Fruit fly (Drosophila melanogaster) whole organism, embryonic: ENCODE data around the gene Lon.
A peak's percentile ranks its signal among the peaks of the same experiment; 100 is the strongest.

Source experiments
- Abd-B ChIP-seq: fragments of 200-800 bp; sonication (Bioruptor generic); optimal IDR thresholded peaks from 2 replicates; lab custom pipeline; 2018; ENCODE audit warnings: missing biosample characterization, mild to moderate bottlenecking, missing genetic modification characterization, moderate library complexity
- Aef1 ChIP-seq: fragments of 200-800 bp; sonication (Bioruptor generic); IDR thresholded peaks from 3 replicates; pipeline ENCODE4 v1.3.6; 2022; ENCODE audit warnings: missing biosample characterization, missing genetic modification characterization
- CG10147 ChIP-seq: fragments of 200-800 bp; sonication (Bioruptor generic); optimal IDR thresholded peaks from 2 replicates; lab custom pipeline; 2019; ENCODE audit warnings: missing biosample characterization, mild to moderate bottlenecking, missing genetic modification characterization, moderate library complexity
- CG10462 ChIP-seq: fragments of 200-800 bp; sonication (Bioruptor generic); optimal IDR thresholded peaks from 2 replicates; lab custom pipeline; 2016; ENCODE audit warnings: missing biosample characterization, missing genetic modification characterization
- CG10654 ChIP-seq: fragments of 200-800 bp; sonication (Bioruptor generic); optimal IDR thresholded peaks from 2 replicates; lab custom pipeline; 2016; ENCODE audit warnings: missing biosample characterization, missing genetic modification characterization
- CG10959 ChIP-seq: fragments of 200-800 bp; sonication (Bioruptor generic); IDR thresholded peaks from 2 replicates; pipeline ENCODE4 v1.3.6; 2022; ENCODE audit warnings: missing biosample characterization, missing genetic modification characterization
- CG11398 ChIP-seq: fragments of 200-800 bp; sonication (Bioruptor generic); optimal IDR thresholded peaks from 2 replicates; lab custom pipeline; 2016; ENCODE audit warnings: missing biosample characterization, missing genetic modification characterization
- CG13775 ChIP-seq: fragments of 200-800 bp; sonication (Bioruptor generic); optimal IDR thresholded peaks from 3 replicates; lab custom pipeline; 2017; ENCODE audit warnings: missing biosample characterization, mild to moderate bottlenecking, missing genetic modification characterization
- CG14965 ChIP-seq: fragments of 200-800 bp; sonication (Bioruptor generic); optimal IDR thresholded peaks from 2 replicates; lab custom pipeline; 2016; ENCODE audit warnings: missing biosample characterization, missing genetic modification characterization, borderline replicate concordance
- CG18599 ChIP-seq: fragments of 200-800 bp; sonication (Bioruptor generic); optimal IDR thresholded peaks from 3 replicates; lab custom pipeline; 2017; ENCODE audit warnings: missing biosample characterization, missing genetic modification characterization, mild to moderate bottlenecking, moderate library complexity, missing genetic modification reagents
- CG2199 ChIP-seq: fragments of 200-800 bp; sonication (Bioruptor generic); IDR thresholded peaks from 3 replicates; pipeline ENCODE4 v1.3.6; 2022; ENCODE audit warnings: missing biosample characterization, missing genetic modification characterization
- CG2678 ChIP-seq: fragments of 200-800 bp; sonication (Bioruptor generic); optimal IDR thresholded peaks from 3 replicates; lab custom pipeline; 2019; ENCODE audit warnings: missing biosample characterization, mild to moderate bottlenecking, missing genetic modification characterization, moderate library complexity
- CG2889 ChIP-seq: fragments of 200-800 bp; sonication (Bioruptor generic); IDR thresholded peaks from 3 replicates; pipeline ENCODE4 v1.3.6; 2022; ENCODE audit warnings: missing biosample characterization, missing genetic modification characterization
- CG30431 ChIP-seq: fragments of 200-800 bp; sonication (Bioruptor generic); optimal IDR thresholded peaks from 2 replicates; lab custom pipeline; 2017; ENCODE audit warnings: missing biosample characterization, missing genetic modification characterization
- CG3281 ChIP-seq: fragments of 200-800 bp; sonication (Bioruptor generic); optimal IDR thresholded peaks from 3 replicates; lab custom pipeline; 2017; ENCODE audit warnings: missing biosample characterization, mild to moderate bottlenecking, missing genetic modification characterization
- CG34224 ChIP-seq: fragments of 200-800 bp; sonication (Bioruptor generic); IDR thresholded peaks from 3 replicates; pipeline ENCODE4 v1.3.6; 2022; ENCODE audit warnings: missing biosample characterization, missing genetic modification characterization; ENCODE audit not compliant: partially characterized antibody
- CG42726 ChIP-seq: fragments of 200-800 bp; sonication (Bioruptor generic); IDR thresholded peaks from 2 replicates; pipeline ENCODE4 v1.3.6; 2022; ENCODE audit warnings: missing biosample characterization, missing genetic modification characterization; ENCODE audit not compliant: partially characterized antibody
- CG4854 ChIP-seq: fragments of 200-800 bp; sonication (Bioruptor generic); optimal IDR thresholded peaks from 2 replicates; lab custom pipeline; 2016; ENCODE audit warnings: missing biosample characterization, missing genetic modification characterization, inconsistent platforms
- CG7271 ChIP-seq: fragments of 200-800 bp; sonication (Bioruptor generic); optimal IDR thresholded peaks from 2 replicates; lab custom pipeline; 2018; ENCODE audit warnings: missing biosample characterization, mild to moderate bottlenecking, missing genetic modification characterization, moderate library complexity
- CG8944 ChIP-seq: fragments of 200-800 bp; sonication (Bioruptor generic); optimal IDR thresholded peaks from 3 replicates; lab custom pipeline; 2016; ENCODE audit warnings: missing biosample characterization, missing genetic modification characterization
- CG9609 ChIP-seq: fragments of 200-800 bp; sonication (Bioruptor generic); optimal IDR thresholded peaks from 3 replicates; lab custom pipeline; 2016; ENCODE audit warnings: missing biosample characterization, missing genetic modification characterization
- Drgx ChIP-seq: fragments of 200-800 bp; sonication (Bioruptor generic); IDR thresholded peaks from 2 replicates; pipeline ENCODE4 v1.3.6; 2022; ENCODE audit warnings: missing biosample characterization, missing genetic modification characterization
- Fer3 ChIP-seq: fragments of 200-800 bp; sonication (Bioruptor generic); optimal IDR thresholded peaks from 2 replicates; lab custom pipeline; 2018; ENCODE audit warnings: missing biosample characterization, mild to moderate bottlenecking, missing genetic modification characterization, moderate library complexity
- Gsc ChIP-seq: fragments of 200-800 bp; sonication (Bioruptor generic); IDR thresholded peaks from 2 replicates; pipeline ENCODE4 v1.3.6; 2022; ENCODE audit warnings: missing biosample characterization, missing genetic modification characterization
- HmgD ChIP-seq: fragments of 200-800 bp; sonication (Bioruptor generic); optimal IDR thresholded peaks from 3 replicates; lab custom pipeline; 2016; ENCODE audit warnings: missing biosample characterization, missing genetic modification characterization
- Hr51 ChIP-seq, 2 experiments: fragments of 200-800 bp; sonication (Bioruptor generic); optimal IDR thresholded peaks; 2 replicates in 1 of 2; 3 replicates in 1 of 2; lab custom pipeline; 2016 to 2018; ENCODE audit warnings: missing biosample characterization in 2 of 2, missing genetic modification characterization in 2 of 2, mild to moderate bottlenecking in 1 of 2, moderate library complexity in 1 of 2
- MBD-R2 ChIP-seq: fragments of 200-800 bp; sonication (Bioruptor generic); IDR thresholded peaks from 2 replicates; pipeline ENCODE4 v1.3.6; 2022; ENCODE audit warnings: missing biosample characterization, missing genetic modification characterization
- Mrtf ChIP-seq: fragments of 200-800 bp; sonication (Bioruptor generic); IDR thresholded peaks from 3 replicates; pipeline ENCODE4 v1.3.6; 2022; ENCODE audit warnings: missing biosample characterization, missing genetic modification characterization
- Sry-δ ChIP-seq: fragments of 200-800 bp; sonication (Bioruptor generic); optimal IDR thresholded peaks from 2 replicates; lab custom pipeline; 2016; ENCODE audit warnings: missing biosample characterization, missing genetic modification characterization
- ase ChIP-seq: fragments of 200-800 bp; sonication (Bioruptor generic); IDR thresholded peaks from 3 replicates; pipeline ENCODE4 v1.3.6; 2022; ENCODE audit warnings: missing biosample characterization, missing genetic modification characterization
- bsh ChIP-seq, 2 experiments: fragments of 200-800 bp; sonication (Bioruptor generic); optimal IDR thresholded peaks; 2 replicates each; lab custom pipeline; 2017 to 2018; ENCODE audit warnings: mild to moderate bottlenecking in 2 of 2, missing biosample characterization in 2 of 2, missing genetic modification characterization in 2 of 2, moderate library complexity in 1 of 2
- chif ChIP-seq, 2 experiments: fragments of 200-800 bp; sonication (Bioruptor generic); optimal IDR thresholded peaks; 3 replicates each; lab custom pipeline; 2016; ENCODE audit warnings: missing biosample characterization in 2 of 2, missing genetic modification characterization in 2 of 2
- chn ChIP-seq: fragments of 200-800 bp; sonication (Bioruptor generic); optimal IDR thresholded peaks from 2 replicates; lab custom pipeline; 2016; ENCODE audit warnings: missing biosample characterization, missing genetic modification characterization
- dan ChIP-seq: fragments of 200-800 bp; sonication (Bioruptor generic); IDR thresholded peaks from 2 replicates; pipeline ENCODE4 v1.3.6; 2022; ENCODE audit warnings: missing biosample characterization, missing genetic modification characterization
- gcm ChIP-seq: fragments of 200-800 bp; sonication (Bioruptor generic); optimal IDR thresholded peaks from 2 replicates; lab custom pipeline; 2019; ENCODE audit warnings: missing biosample characterization, mild to moderate bottlenecking, missing genetic modification characterization, moderate library complexity
- grn ChIP-seq: fragments of 200-800 bp; sonication (Bioruptor generic); optimal IDR thresholded peaks from 3 replicates; lab custom pipeline; 2017; ENCODE audit warnings: missing biosample characterization, missing genetic modification characterization
- insv ChIP-seq, 2 experiments: fragments of 200-800 bp; sonication (Bioruptor generic); optimal IDR thresholded peaks; 3 replicates each; lab custom pipeline; 2016 to 2018; ENCODE audit warnings: missing biosample characterization in 2 of 2, missing genetic modification characterization in 2 of 2
- kni ChIP-seq: fragments of 200-800 bp; sonication (Bioruptor generic); optimal IDR thresholded peaks from 3 replicates; lab custom pipeline; 2017; ENCODE audit warnings: mild to moderate bottlenecking, missing biosample characterization, missing genetic modification reagents, missing genetic modification characterization
- lov ChIP-seq, 2 experiments: fragments of 200-800 bp in 1 of 2; fragments of >200 bp in 1 of 2; sonication (Bioruptor generic) in 1 of 2; IDR thresholded peaks in 1 of 2; optimal IDR thresholded peaks in 1 of 2; 2 replicates in 1 of 2; 3 replicates in 1 of 2; pipeline versions ENCODE4 v1.3.6 to Lab custom; 2017 to 2022; ENCODE audit warnings: missing biosample characterization in 1 of 2, missing genetic modification characterization in 1 of 2
- luna ChIP-seq: fragments of 200-800 bp; sonication (Bioruptor generic); optimal IDR thresholded peaks from 2 replicates; lab custom pipeline; 2016; ENCODE audit warnings: missing biosample characterization, missing genetic modification characterization
- mam ChIP-seq: fragments of 200-800 bp; sonication (Bioruptor generic); optimal IDR thresholded peaks from 3 replicates; lab custom pipeline; 2016; ENCODE audit warnings: missing biosample characterization, missing genetic modification characterization
- row ChIP-seq: fragments of 200-800 bp; sonication (Bioruptor generic); IDR thresholded peaks from 3 replicates; pipeline ENCODE4 v1.3.6; 2022; ENCODE audit warnings: missing biosample characterization, missing genetic modification characterization
- sisA ChIP-seq: fragments of 200-800 bp; sonication (Bioruptor generic); IDR thresholded peaks from 2 replicates; pipeline ENCODE4 v1.3.6; 2022; ENCODE audit warnings: missing biosample characterization, missing genetic modification characterization
- slbo ChIP-seq: fragments of 200-800 bp; sonication (Bioruptor generic); IDR thresholded peaks from 2 replicates; pipeline ENCODE4 v1.3.6; 2022; ENCODE audit warnings: missing biosample characterization, missing genetic modification characterization
- slou ChIP-seq: fragments of 200-800 bp; sonication (Bioruptor generic); optimal IDR thresholded peaks from 3 replicates; lab custom pipeline; 2016; ENCODE audit warnings: missing biosample characterization, missing genetic modification characterization
- slp2 ChIP-seq: fragments of 200-800 bp; sonication (Bioruptor generic); optimal IDR thresholded peaks from 2 replicates; lab custom pipeline; 2016; ENCODE audit warnings: missing biosample characterization, missing genetic modification characterization
- so ChIP-seq: fragments of 200-800 bp; sonication (Bioruptor generic); IDR thresholded peaks from 3 replicates; pipeline ENCODE4 v1.3.6; 2022; ENCODE audit warnings: missing biosample characterization, missing genetic modification characterization
- unpg ChIP-seq: fragments of 200-800 bp; sonication (Bioruptor generic); optimal IDR thresholded peaks from 3 replicates; lab custom pipeline; 2018; ENCODE audit warnings: missing biosample characterization, mild to moderate bottlenecking, missing genetic modification characterization, moderate library complexity
- usp ChIP-seq: fragments of >200 bp; optimal IDR thresholded peaks from 2 replicates; lab custom pipeline; 2017; ENCODE audit warnings: missing biosample characterization, missing genetic modification characterization
- wor ChIP-seq: fragments of 200-800 bp; sonication (Bioruptor generic); IDR thresholded peaks from 2 replicates; pipeline ENCODE4 v1.3.6; 2022; ENCODE audit warnings: missing biosample characterization, missing genetic modification characterization
- z ChIP-seq: fragments of 200-800 bp; sonication (Bioruptor generic); IDR thresholded peaks from 3 replicates; pipeline ENCODE4 v1.3.6; 2022; ENCODE audit warnings: missing biosample characterization, missing genetic modification characterization
- zfh2 ChIP-seq: fragments of 200-800 bp; sonication (Bioruptor generic); optimal IDR thresholded peaks from 2 replicates; lab custom pipeline; 2016; ENCODE audit warnings: missing biosample characterization, missing genetic modification characterization

Gene Lon

DNA sequence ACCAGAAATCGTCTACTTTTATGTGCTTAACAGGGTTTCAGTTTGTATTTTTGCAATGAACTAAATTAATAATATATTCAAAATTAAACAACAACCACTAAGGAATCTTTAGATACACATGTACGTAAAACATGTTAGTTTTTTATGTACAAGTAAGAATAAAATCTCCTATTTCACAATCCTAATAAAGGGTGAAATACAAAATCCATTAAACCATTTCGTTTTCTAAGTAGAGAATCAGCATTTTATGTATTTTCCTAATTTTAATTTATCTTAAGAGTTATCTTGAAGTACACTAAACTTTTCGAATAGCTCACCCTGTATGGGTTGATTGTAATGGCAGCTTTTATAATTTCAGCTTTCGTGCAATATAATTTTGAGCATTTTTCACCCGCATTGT lies 50.3 kb downstream of the Lon start (continued):
- TF ChIP-seq Abd-B (GFP tag; lab: Kevin White, UChicago): no peak
- TF ChIP-seq sisA: no peak
- TF ChIP-seq insv (GFP tag; optimal IDR thresholded peaks at IDR 0.05; lab: Kevin White, UChicago): no peak
- TF ChIP-seq Aef1 (GFP tag; lab: Robert Waterston, UW): no peak
- TF ChIP-seq HmgD (GFP tag; lab: Kevin White, UChicago): no peak
- TF ChIP-seq gcm: no peak
- peak; percentile 23 for TF ChIP-seq slbo (GFP tag; lab: Robert Waterston, UW)
- TF ChIP-seq bsh (GFP tag; optimal IDR thresholded peaks at IDR 0.05; lab: Kevin White, UChicago): no peak
- no peak for TF ChIP-seq row (GFP tag; lab: Robert Waterston, UW)
- TF ChIP-seq chn: no peak
- TF ChIP-seq luna: no peak
- no peak for TF ChIP-seq slp2 (GFP tag; lab: Kevin White, UChicago)
- no peak for TF ChIP-seq MBD-R2 (GFP tag; lab: Robert Waterston, UW)
- no peak for TF ChIP-seq CG34224 (GFP tag; lab: Robert Waterston, UW)
- TF ChIP-seq lov (optimal IDR thresholded peaks at IDR 0.05; lab: Kevin White, UChicago): no peak
- TF ChIP-seq lov (GFP tag; IDR thresholded peaks at IDR 0.05; lab: Robert Waterston, UW): no peak
- peak; percentile 69 for TF ChIP-seq CG3281 (GFP tag; lab: Kevin White, UChicago)
- TF ChIP-seq CG2199: no peak
- no peak for TF ChIP-seq slou (GFP tag; lab: Kevin White, UChicago)
- peak; percentile 74 for TF ChIP-seq CG2678 (tag; lab: Kevin White, UChicago)
- TF ChIP-seq CG10462 (GFP tag; lab: Kevin White, UChicago): no peak
- no peak for TF ChIP-seq CG30431
- TF ChIP-seq CG9609 (GFP tag; lab: Kevin White, UChicago): no peak
- TF ChIP-seq CG10959 (GFP tag; lab: Robert Waterston, UW): no peak
- TF ChIP-seq wor (GFP tag; lab: Robert Waterston, UW): no peak
- TF ChIP-seq Hr51 (GFP tag; optimal IDR thresholded peaks at IDR 0.05; lab: Kevin White, UChicago): peak in 1 of 2 experiments; percentile 58
- TF ChIP-seq zfh2 (GFP tag; lab: Kevin White, UChicago): peak; percentile 1
- no peak for TF ChIP-seq CG13775
- no peak for TF ChIP-seq CG7271 (tag; lab: Kevin White, UChicago)
- TF ChIP-seq CG11398: no peak
- TF ChIP-seq unpg (GFP tag; lab: Kevin White, UChicago): peak; percentile 54
- no peak for TF ChIP-seq Mrtf (GFP tag; lab: Robert Waterston, UW)
- TF ChIP-seq dan (GFP tag; lab: Robert Waterston, UW): no peak
- no peak for TF ChIP-seq Sry-δ
- no peak for TF ChIP-seq chif (GFP tag; optimal IDR thresholded peaks at IDR 0.05; lab: Kevin White, UChicago)
- no peak for TF ChIP-seq grn (GFP tag; lab: Kevin White, UChicago)
- TF ChIP-seq CG14965 (GFP tag; lab: Kevin White, UChicago): no peak
- peak; percentile 57 for TF ChIP-seq CG18599 (GFP tag; lab: Kevin White, UChicago)
- TF ChIP-seq ase (GFP tag; lab: Robert Waterston, UW): no peak
- TF ChIP-seq mam (GFP tag; lab: Kevin White, UChicago): peak; percentile 32
- TF ChIP-seq CG2889 (GFP tag; lab: Robert Waterston, UW): no peak
- no peak for TF ChIP-seq CG10654 (GFP tag; lab: Kevin White, UChicago)
- peak; percentile 51 for TF ChIP-seq Fer3 (tag; lab: Kevin White, UChicago)
- no peak for TF ChIP-seq CG4854 (GFP tag; lab: Kevin White, UChicago)
- TF ChIP-seq CG42726 (GFP tag; lab: Robert Waterston, UW): no peak
- TF ChIP-seq CG8944 (GFP tag; lab: Kevin White, UChicago): no peak
- peak; percentile 83 for TF ChIP-seq Drgx (GFP tag; lab: Robert Waterston, UW)
- TF ChIP-seq kni (GFP tag; lab: Kevin White, UChicago): no peak
- TF ChIP-seq so (GFP tag; lab: Robert Waterston, UW): no peak
- TF ChIP-seq z (GFP tag; lab: Robert Waterston, UW): no peak
- peak; percentile 63 for TF ChIP-seq CG10147 (GFP tag; lab: Kevin White, UChicago)
- no peak for TF ChIP-seq Gsc (GFP tag; lab: Robert Waterston, UW)
- no peak for TF ChIP-seq usp (GFP tag; lab: Kevin White, UChicago)
